Fruit fly (Drosophila melanogaster): ENCODE measurements around the gene CG7778.

CG7778 gene

DNA sequence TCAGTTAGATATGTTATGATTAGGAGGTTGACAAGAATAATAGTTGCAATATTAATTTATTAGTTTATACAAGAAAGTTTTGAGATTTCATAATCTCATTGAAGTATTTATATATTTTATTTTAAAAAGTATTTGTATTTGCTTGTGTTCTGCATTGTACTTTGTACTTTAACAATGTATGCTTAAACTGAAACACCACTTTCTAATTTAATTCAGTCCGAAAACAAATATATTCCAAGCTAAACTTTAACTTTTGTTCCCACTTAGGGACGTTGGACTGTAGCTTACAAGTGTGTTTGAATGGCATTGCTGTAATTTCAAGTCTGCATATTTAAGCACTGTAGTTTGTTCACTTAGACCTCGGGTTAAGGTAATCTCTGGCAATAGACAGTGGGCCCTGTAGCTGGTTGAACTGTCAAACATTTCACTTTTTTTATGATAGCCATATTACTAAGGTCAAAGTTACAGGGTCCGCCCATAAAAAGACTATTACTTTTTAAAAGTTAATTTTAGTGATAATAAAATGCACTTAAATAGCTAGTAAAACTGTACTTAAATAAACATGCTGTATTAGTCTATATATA lies 25.0 kb downstream of the CG7778 start (continued):
- TF ChIP-seq CG1603 (tag; optimal IDR thresholded peaks at IDR 0.05) (no peak), CG3847 (GFP tag; IDR thresholded peaks at IDR 0.05) (no peak), kni (GFP tag; optimal IDR thresholded peaks at IDR 0.05) (no peak), CG10565 (GFP tag; optimal IDR thresholded peaks at IDR 0.05) (no peak), CG17186 (GFP tag; optimal IDR thresholded peaks at IDR 0.05) (no peak), Ssrp (tag; optimal IDR thresholded peaks at IDR 0.05) (no peak), CG8290 (GFP tag; optimal IDR thresholded peaks at IDR 0.05) (no peak), CG8290 (tag; optimal IDR thresholded peaks at IDR 0.05) (no peak), so (GFP tag; IDR thresholded peaks at IDR 0.05) (0 out of 3 replicates have a peak, but pooled peaks have one; percentile 23), bab2 (GFP tag; optimal IDR thresholded peaks at IDR 0.05) (no peak), CG30020 (tag; optimal IDR thresholded peaks at IDR 0.05) (no peak), CrebB (tag; optimal IDR thresholded peaks at IDR 0.05) (no peak), Blimp-1 (GFP tag; optimal IDR thresholded peaks at IDR 0.05) (no peak), CG6683 (GFP tag; optimal IDR thresholded peaks at IDR 0.05) (no peak), hth (optimal IDR thresholded peaks at IDR 0.05) (no peak), CG11247 (GFP tag; IDR thresholded peaks at IDR 0.05) (no peak), Awh (GFP tag; IDR thresholded peaks at IDR 0.05) (no peak), CG10147 (GFP tag; optimal IDR thresholded peaks at IDR 0.05) (no peak), CG42726 (GFP tag; IDR thresholded peaks at IDR 0.05; ENCODE audit: partially characterized antibody) (no peak), pzg (GFP tag; optimal IDR thresholded peaks at IDR 0.05) (no peak), ash1 (GFP tag; optimal IDR thresholded peaks at IDR 0.05) (no peak), CG11504 (tag; optimal IDR thresholded peaks at IDR 0.05) (peak; percentile 48), Six4 (GFP tag; optimal IDR thresholded peaks at IDR 0.05) (no peak), CG3065 (GFP tag; optimal IDR thresholded peaks at IDR 0.05) (no peak), sisA (GFP tag; IDR thresholded peaks at IDR 0.05) (no peak), Adf1 (GFP tag; IDR thresholded peaks at IDR 0.05) (no peak), gce (GFP tag; IDR thresholded peaks at IDR 0.05) (no peak), CG16813 (GFP tag; IDR thresholded peaks at IDR 0.05; ENCODE audit: partially characterized antibody) (no peak), CG10543 (GFP tag; optimal IDR thresholded peaks at IDR 0.05) (no peak), CG8478 (optimal IDR thresholded peaks at IDR 0.05) (no peak), CG43689 (GFP tag; IDR thresholded peaks at IDR 0.05) (no peak), CG16779 (GFP tag; IDR thresholded peaks at IDR 0.05) (no peak), CG7372 (GFP tag; IDR thresholded peaks at IDR 0.05) (no peak), lilli (GFP tag; optimal IDR thresholded peaks at IDR 0.05) (no peak), Ada2b (GFP tag; IDR thresholded peaks at IDR 0.05) (no peak), nmo (GFP tag; optimal IDR thresholded peaks at IDR 0.05) (peak; percentile 18), Atf-2 (GFP tag; optimal IDR thresholded peaks at IDR 0.05) (no peak), CG3163 (GFP tag; optimal IDR thresholded peaks at IDR 0.05) (no peak), Dip3 (GFP tag; optimal IDR thresholded peaks at IDR 0.05) (no peak), PHDP (tag; optimal IDR thresholded peaks at IDR 0.05) (peak; percentile 2), CG9609 (GFP tag; optimal IDR thresholded peaks at IDR 0.05) (no peak), vfl (GFP tag; optimal IDR thresholded peaks at IDR 0.05) (no peak), cas (GFP tag; IDR thresholded peaks at IDR 0.05) (no peak), pita (GFP tag; optimal IDR thresholded peaks at IDR 0.05) (no peak), kay (GFP tag; optimal IDR thresholded peaks at IDR 0.05) (no peak), btn (GFP tag; optimal IDR thresholded peaks at IDR 0.05) (no peak), CG7556 (GFP tag; optimal IDR thresholded peaks at IDR 0.05) (no peak), CG6813 (GFP tag; optimal IDR thresholded peaks at IDR 0.05) (peak; percentile 14), CG15011 (GFP tag; optimal IDR thresholded peaks at IDR 0.05) (no peak), CG4854 (GFP tag; optimal IDR thresholded peaks at IDR 0.05) (no peak), oc (tag; optimal IDR thresholded peaks at IDR 0.05) (no peak), CG15479 (GFP tag; optimal IDR thresholded peaks at IDR 0.05) (no peak)

Measured in whole organism, embryonic.